Fruit fly (Drosophila melanogaster) whole organism, embryonic: Measurements from ENCODE around the gene CG15880.

Source experiments
- B-H1 ChIP-seq: fragments of 200-800 bp; sonication (Bioruptor generic); IDR thresholded peaks from 3 replicates; pipeline ENCODE4 v1.3.6; 2022; ENCODE audit warnings: missing biosample characterization, missing genetic modification characterization
- BEAF-32 ChIP-seq: fragments of 200-800 bp; sonication (Bioruptor generic); optimal IDR thresholded peaks from 3 replicates; lab custom pipeline; 2017; ENCODE audit warnings: missing biosample characterization, missing genetic modification characterization, mild to moderate bottlenecking, moderate library complexity, missing genetic modification reagents
- CG10267 ChIP-seq: fragments of 200-800 bp; sonication (Bioruptor generic); optimal IDR thresholded peaks from 2 replicates; lab custom pipeline; 2018; ENCODE audit warnings: missing biosample characterization, mild to moderate bottlenecking, missing genetic modification characterization, moderate library complexity
- CG10959 ChIP-seq: fragments of 200-800 bp; sonication (Bioruptor generic); IDR thresholded peaks from 2 replicates; pipeline ENCODE4 v1.3.6; 2022; ENCODE audit warnings: missing biosample characterization, missing genetic modification characterization
- CG11398 ChIP-seq: fragments of 200-800 bp; sonication (Bioruptor generic); optimal IDR thresholded peaks from 2 replicates; lab custom pipeline; 2016; ENCODE audit warnings: missing biosample characterization, missing genetic modification characterization
- CG12299 ChIP-seq: fragments of 200-800 bp; sonication (Bioruptor generic); optimal IDR thresholded peaks from 2 replicates; lab custom pipeline; 2018; ENCODE audit warnings: missing biosample characterization, mild to moderate bottlenecking, missing genetic modification characterization
- CG13775 ChIP-seq: fragments of 200-800 bp; sonication (Bioruptor generic); optimal IDR thresholded peaks from 3 replicates; lab custom pipeline; 2017; ENCODE audit warnings: missing biosample characterization, mild to moderate bottlenecking, missing genetic modification characterization
- CG14710 ChIP-seq: fragments of 200-800 bp; sonication (Bioruptor generic); optimal IDR thresholded peaks from 3 replicates; lab custom pipeline; 2019; ENCODE audit warnings: missing biosample characterization, mild to moderate bottlenecking, missing genetic modification characterization, moderate library complexity
- CG1603 ChIP-seq: fragments of 200-800 bp; sonication (Bioruptor generic); optimal IDR thresholded peaks from 2 replicates; lab custom pipeline; 2019; ENCODE audit warnings: missing biosample characterization, mild to moderate bottlenecking, missing genetic modification characterization, moderate library complexity
- CG16813 ChIP-seq: fragments of 200-800 bp; sonication (Bioruptor generic); IDR thresholded peaks from 3 replicates; pipeline ENCODE4 v1.3.6; 2022; ENCODE audit warnings: missing biosample characterization, missing genetic modification characterization; ENCODE audit not compliant: partially characterized antibody
- CG6854 ChIP-seq: fragments of 200-800 bp; sonication (Bioruptor generic); optimal IDR thresholded peaks from 3 replicates; lab custom pipeline; 2017; ENCODE audit warnings: missing biosample characterization, mild to moderate bottlenecking, missing genetic modification characterization
- CG7963 ChIP-seq: fragments of 200-800 bp; sonication (Bioruptor generic); IDR thresholded peaks from 3 replicates; pipeline ENCODE4 v1.3.6; 2022; ENCODE audit warnings: missing biosample characterization, missing genetic modification characterization; ENCODE audit not compliant: partially characterized antibody
- CG9609 ChIP-seq: fragments of 200-800 bp; sonication (Bioruptor generic); optimal IDR thresholded peaks from 3 replicates; lab custom pipeline; 2016; ENCODE audit warnings: missing biosample characterization, missing genetic modification characterization
- D ChIP-seq, 2 experiments: fragments of 200-800 bp in 1 of 2; fragments of >200 bp in 1 of 2; sonication (Bioruptor generic) in 1 of 2; optimal IDR thresholded peaks; 2 replicates in 1 of 2; 3 replicates in 1 of 2; lab custom pipeline; 2017; ENCODE audit warnings: mild to moderate bottlenecking in 1 of 2, missing biosample characterization in 1 of 2, missing genetic modification characterization in 1 of 2, missing genetic modification reagents in 1 of 2
- Dll ChIP-seq: fragments of 200-800 bp; sonication (Bioruptor generic); IDR thresholded peaks from 4 replicates; pipeline ENCODE4 v1.3.6; 2022; ENCODE audit warnings: missing biosample characterization, missing genetic modification characterization; ENCODE audit not compliant: partially characterized antibody
- Doc3 ChIP-seq: fragments of 200-800 bp; sonication (Bioruptor generic); IDR thresholded peaks from 3 replicates; pipeline ENCODE4 v1.3.6; 2022; ENCODE audit warnings: missing biosample characterization, missing genetic modification characterization; ENCODE audit not compliant: partially characterized antibody
- Dp ChIP-seq: fragments of 200-800 bp; sonication (Bioruptor generic); optimal IDR thresholded peaks from 2 replicates; lab custom pipeline; 2018; ENCODE audit warnings: missing biosample characterization, mild to moderate bottlenecking, missing genetic modification characterization, moderate library complexity
- E2f2 ChIP-seq: fragments of 200-800 bp; sonication (Bioruptor generic); IDR thresholded peaks from 2 replicates; pipeline ENCODE4 v1.3.6; 2022; ENCODE audit warnings: missing biosample characterization, missing genetic modification characterization
- HLH4C ChIP-seq: fragments of 200-800 bp; sonication (Bioruptor generic); IDR thresholded peaks from 3 replicates; pipeline ENCODE4 v1.3.6; 2022; ENCODE audit warnings: missing biosample characterization, missing genetic modification characterization; ENCODE audit not compliant: partially characterized antibody
- HmgZ ChIP-seq: fragments of 200-800 bp; sonication (Bioruptor generic); optimal IDR thresholded peaks from 2 replicates; lab custom pipeline; 2018; ENCODE audit warnings: missing biosample characterization, mild to moderate bottlenecking, missing genetic modification characterization
- Hr3 ChIP-seq: fragments of 200-800 bp; sonication (Bioruptor generic); optimal IDR thresholded peaks from 3 replicates; lab custom pipeline; 2016; ENCODE audit warnings: missing biosample characterization, missing genetic modification characterization
- Med ChIP-seq: fragments of 200-800 bp; sonication (Bioruptor generic); peaks from one replicate; lab custom pipeline; 2016; ENCODE audit warnings: missing biosample characterization, missing genetic modification characterization, mild to moderate bottlenecking, inconsistent platforms, moderate library complexity
- Myb ChIP-seq: fragments of 200-800 bp; sonication (Bioruptor generic); optimal IDR thresholded peaks from 2 replicates; lab custom pipeline; 2016; ENCODE audit warnings: missing biosample characterization, missing genetic modification characterization
- Pdp1 ChIP-seq, 2 experiments: fragments of 200-800 bp; sonication (Bioruptor generic); optimal IDR thresholded peaks; 3 replicates each; lab custom pipeline; 2016; ENCODE audit warnings: missing biosample characterization in 2 of 2, missing genetic modification characterization in 2 of 2, mild to moderate bottlenecking in 1 of 2, moderate library complexity in 1 of 2
- Sin3A ChIP-seq: fragments of >200 bp; optimal IDR thresholded peaks from 2 replicates; lab custom pipeline; 2018
- Sry-β ChIP-seq: fragments of 200-800 bp; sonication (Bioruptor generic); optimal IDR thresholded peaks from 2 replicates; lab custom pipeline; 2018; ENCODE audit warnings: missing biosample characterization, mild to moderate bottlenecking, missing genetic modification characterization, moderate library complexity
- Sry-δ ChIP-seq: fragments of 200-800 bp; sonication (Bioruptor generic); optimal IDR thresholded peaks from 2 replicates; lab custom pipeline; 2016; ENCODE audit warnings: missing biosample characterization, missing genetic modification characterization
- Xrp1 ChIP-seq: fragments of 200-800 bp; sonication (Bioruptor generic); IDR thresholded peaks from 2 replicates; pipeline ENCODE4 v1.3.6; 2022; ENCODE audit warnings: missing biosample characterization, missing genetic modification characterization
- YL-1 ChIP-seq: fragments of 200-800 bp; sonication (Bioruptor generic); optimal IDR thresholded peaks from 3 replicates; lab custom pipeline; 2017; ENCODE audit warnings: missing biosample characterization, mild to moderate bottlenecking, missing genetic modification characterization
- al ChIP-seq: fragments of 200-800 bp; sonication (Bioruptor generic); IDR thresholded peaks from 2 replicates; pipeline ENCODE4 v1.3.6; 2022; ENCODE audit warnings: missing biosample characterization, missing genetic modification characterization
- amos ChIP-seq: fragments of 200-800 bp; sonication (Bioruptor generic); IDR thresholded peaks from 2 replicates; pipeline ENCODE4 v1.3.6; 2022; ENCODE audit warnings: missing biosample characterization, missing genetic modification characterization; ENCODE audit not compliant: partially characterized antibody
- ato ChIP-seq: fragments of 200-800 bp; sonication (Bioruptor generic); IDR thresholded peaks from 2 replicates; pipeline ENCODE4 v1.3.6; 2022; ENCODE audit warnings: missing biosample characterization, missing genetic modification characterization; ENCODE audit not compliant: partially characterized antibody
- bigmax ChIP-seq: fragments of 200-800 bp; sonication (Bioruptor generic); optimal IDR thresholded peaks from 2 replicates; lab custom pipeline; 2018; ENCODE audit warnings: missing biosample characterization, mild to moderate bottlenecking, missing genetic modification characterization
- hb ChIP-seq: fragments of 200-800 bp; sonication (Bioruptor generic); IDR thresholded peaks from 3 replicates; pipeline ENCODE4 v1.3.6; 2022; ENCODE audit warnings: missing biosample characterization, missing genetic modification characterization; ENCODE audit not compliant: partially characterized antibody
- hbn ChIP-seq: fragments of 200-800 bp; sonication (Bioruptor generic); IDR thresholded peaks from 2 replicates; pipeline ENCODE4 v1.3.6; 2022; ENCODE audit warnings: missing biosample characterization, missing genetic modification characterization; ENCODE audit not compliant: partially characterized antibody
- inv ChIP-seq: fragments of 200-800 bp; sonication (Bioruptor generic); IDR thresholded peaks from 2 replicates; pipeline ENCODE4 v1.3.6; 2022; ENCODE audit warnings: missing biosample characterization, missing genetic modification characterization; ENCODE audit not compliant: partially characterized antibody
- jing ChIP-seq: fragments of 200-800 bp; sonication (Bioruptor generic); optimal IDR thresholded peaks from 2 replicates; lab custom pipeline; 2018; ENCODE audit warnings: missing biosample characterization, mild to moderate bottlenecking, missing genetic modification characterization
- lilli ChIP-seq: fragments of 200-800 bp; sonication (Bioruptor generic); optimal IDR thresholded peaks from 3 replicates; lab custom pipeline; 2016; ENCODE audit warnings: missing biosample characterization, missing genetic modification characterization
- nom ChIP-seq: fragments of 200-800 bp; sonication (Bioruptor generic); optimal IDR thresholded peaks from 2 replicates; lab custom pipeline; 2017; ENCODE audit warnings: missing biosample characterization, missing genetic modification characterization, mild to moderate bottlenecking, moderate library complexity, missing genetic modification reagents
- pita ChIP-seq: fragments of 200-800 bp; sonication (Bioruptor generic); optimal IDR thresholded peaks from 2 replicates; lab custom pipeline; 2017; ENCODE audit warnings: missing biosample characterization, mild to moderate bottlenecking, missing genetic modification characterization
- pzg ChIP-seq: fragments of 200-800 bp; sonication (Bioruptor generic); optimal IDR thresholded peaks from 3 replicates; lab custom pipeline; 2018; ENCODE audit warnings: missing biosample characterization, mild to moderate bottlenecking, missing genetic modification characterization, moderate library complexity
- row ChIP-seq: fragments of 200-800 bp; sonication (Bioruptor generic); IDR thresholded peaks from 3 replicates; pipeline ENCODE4 v1.3.6; 2022; ENCODE audit warnings: missing biosample characterization, missing genetic modification characterization
- sd ChIP-seq: fragments of 200-800 bp; sonication (Bioruptor generic); optimal IDR thresholded peaks from 3 replicates; lab custom pipeline; 2018; ENCODE audit warnings: missing biosample characterization, mild to moderate bottlenecking, missing genetic modification characterization, moderate library complexity
- sens ChIP-seq: fragments of 200-800 bp; sonication (Bioruptor generic); peaks from one replicate; lab custom pipeline; 2016; ENCODE audit warnings: missing biosample characterization, missing genetic modification characterization
- seq ChIP-seq: fragments of 200-800 bp; sonication (Bioruptor generic); IDR thresholded peaks from 2 replicates; pipeline ENCODE4 v1.3.6; 2022; ENCODE audit warnings: missing biosample characterization, missing genetic modification characterization
- stwl ChIP-seq: fragments of 200-800 bp; sonication (Bioruptor generic); optimal IDR thresholded peaks from 3 replicates; lab custom pipeline; 2018; ENCODE audit warnings: missing biosample characterization, mild to moderate bottlenecking, missing genetic modification characterization, moderate library complexity
- ttk ChIP-seq: fragments of 200-800 bp; sonication (Bioruptor generic); IDR thresholded peaks from 2 replicates; pipeline ENCODE4 v2.1.2; 2022; ENCODE audit warnings: missing biosample characterization, missing genetic modification characterization
- zen2 ChIP-seq: fragments of 200-800 bp; sonication (Bioruptor generic); IDR thresholded peaks from 3 replicates; pipeline ENCODE4 v1.3.6; 2022; ENCODE audit warnings: missing biosample characterization, missing genetic modification characterization; ENCODE audit not compliant: partially characterized antibody

CG15880 gene

dm6 chr2L:815785-816389 lies 1.9 kb downstream of the CG15880 start, which contains the start of the genes Saf6 and Pex12:
Saf6 (minus strand) TSS chr2L:815950.
Pex12 (plus strand) TSS chr2L:815993.
- TF ChIP-seq row (GFP tag; lab: Robert Waterston, UW) = peak; percentile 47
- TF ChIP-seq Dll (GFP tag; lab: Robert Waterston, UW) = peak; percentile 89
- no peak for TF ChIP-seq pita
- TF ChIP-seq CG10267 (tag; lab: Kevin White, UChicago) = peak; percentile 20
- TF ChIP-seq hb (GFP tag; lab: Robert Waterston, UW) = peak; percentile 79
- no peak for TF ChIP-seq CG9609 (GFP tag; lab: Kevin White, UChicago)
- TF ChIP-seq sd (tag; lab: Kevin White, UChicago) = no peak
- peak; percentile 8 for TF ChIP-seq CG13775 (GFP tag; lab: Kevin White, UChicago)
- no peak for TF ChIP-seq sens (GFP tag; lab: Kevin White, UChicago)
- TF ChIP-seq Myb (GFP tag; lab: Kevin White, UChicago) = peak; percentile 15
- TF ChIP-seq BEAF-32 (GFP tag; lab: Kevin White, UChicago) = peak; percentile 79
- peak; percentile 37 for TF ChIP-seq HmgZ (tag; lab: Kevin White, UChicago)
- TF ChIP-seq CG7963 (GFP tag; lab: Robert Waterston, UW) = peak; percentile 83
- TF ChIP-seq D (optimal IDR thresholded peaks at IDR 0.05; lab: Kevin White, UChicago) = peak; percentile 48
- TF ChIP-seq D (GFP tag; optimal IDR thresholded peaks at IDR 0.05; lab: Kevin White, UChicago) = no peak
- TF ChIP-seq E2f2 = peak; percentile 52
- TF ChIP-seq CG16813 (GFP tag; lab: Robert Waterston, UW) = peak; percentile 77
- no peak for TF ChIP-seq CG6854 (GFP tag; lab: Kevin White, UChicago)
- TF ChIP-seq hbn = peak; percentile 76
- TF ChIP-seq al = no peak
- peak; percentile 21 for TF ChIP-seq bigmax (GFP tag; lab: Kevin White, UChicago)
- peak; percentile 80 for TF ChIP-seq HLH4C (GFP tag; lab: Robert Waterston, UW)
- no peak for TF ChIP-seq seq (GFP tag; lab: Robert Waterston, UW)
- TF ChIP-seq ttk = no peak
- peak; percentile 7 for TF ChIP-seq YL-1 (GFP tag; lab: Kevin White, UChicago)
- no peak for TF ChIP-seq CG12299 (tag; lab: Kevin White, UChicago)
- no peak for TF ChIP-seq CG10959
- TF ChIP-seq lilli = no peak
- peak; percentile 16 for TF ChIP-seq Sin3A (lab: Kevin White, UChicago)
- peak; percentile 75 for TF ChIP-seq ato (GFP tag; lab: Robert Waterston, UW)
- TF ChIP-seq amos = peak; percentile 79
- peak; percentile 75 for TF ChIP-seq Med (GFP tag; lab: Kevin White, UChicago)
- TF ChIP-seq CG11398 = no peak
- TF ChIP-seq Xrp1 = peak; percentile 6; the same call in 1 of the 2 replicates
- TF ChIP-seq zen2 (GFP tag; lab: Robert Waterston, UW) = peak; percentile 85
- peak; percentile 76 for TF ChIP-seq Doc3
- TF ChIP-seq Hr3 (GFP tag; lab: Kevin White, UChicago) = no peak
- peak; percentile 21 for TF ChIP-seq CG14710
- peak; percentile 45 for TF ChIP-seq stwl
- TF ChIP-seq Sry-β (GFP tag; lab: Kevin White, UChicago) = peak; percentile 91
- TF ChIP-seq inv (GFP tag; lab: Robert Waterston, UW) = peak; percentile 68
- TF ChIP-seq CG1603 (tag; lab: Kevin White, UChicago) = peak; percentile 43
- peak; percentile 57 for TF ChIP-seq pzg (GFP tag; lab: Kevin White, UChicago)
- TF ChIP-seq nom (GFP tag; lab: Kevin White, UChicago) = peak; percentile 65
- TF ChIP-seq Sry-δ (GFP tag; lab: Kevin White, UChicago) = peak; percentile 68
- TF ChIP-seq jing = no peak
- TF ChIP-seq Pdp1 (GFP tag; optimal IDR thresholded peaks at IDR 0.05; lab: Kevin White, UChicago) = peak in 1 of 2 experiments; percentile 21
- no peak for TF ChIP-seq B-H1 (GFP tag; lab: Robert Waterston, UW)
- peak; percentile 43 for TF ChIP-seq Dp (GFP tag; lab: Kevin White, UChicago)
